Fruit fly (Drosophila melanogaster) whole organism, embryonic: Measurements from ENCODE around the gene CG7367.

Experiments used
- ATbp ChIP-seq: fragments of 200-800 bp; sonication (Bioruptor generic); optimal IDR thresholded peaks from 2 replicates; lab custom pipeline; 2017; ENCODE audit warnings: missing biosample characterization, mild to moderate bottlenecking, missing genetic modification characterization, missing genetic modification reagents
- Ada2b ChIP-seq: fragments of 200-800 bp; sonication (Bioruptor generic); IDR thresholded peaks from 2 replicates; pipeline ENCODE4 v1.3.6; 2022; ENCODE audit warnings: missing biosample characterization, missing genetic modification characterization
- B-H1 ChIP-seq: fragments of 200-800 bp; sonication (Bioruptor generic); IDR thresholded peaks from 3 replicates; pipeline ENCODE4 v1.3.6; 2022; ENCODE audit warnings: missing biosample characterization, missing genetic modification characterization
- CG10147 ChIP-seq: fragments of 200-800 bp; sonication (Bioruptor generic); optimal IDR thresholded peaks from 2 replicates; lab custom pipeline; 2019; ENCODE audit warnings: missing biosample characterization, mild to moderate bottlenecking, missing genetic modification characterization, moderate library complexity
- CG1024 ChIP-seq: fragments of 200-800 bp; sonication (Bioruptor generic); IDR thresholded peaks from 2 replicates; pipeline ENCODE4 v1.3.6; 2022; ENCODE audit warnings: missing biosample characterization, missing genetic modification characterization
- CG12219 ChIP-seq: fragments of 200-800 bp; sonication (Bioruptor generic); optimal IDR thresholded peaks from 3 replicates; lab custom pipeline; 2018; ENCODE audit warnings: missing biosample characterization, mild to moderate bottlenecking, missing genetic modification characterization
- CG13123 ChIP-seq: fragments of 200-800 bp; sonication (Bioruptor generic); optimal IDR thresholded peaks from 2 replicates; lab custom pipeline; 2016; ENCODE audit warnings: missing biosample characterization, missing genetic modification characterization
- CG15601 ChIP-seq: fragments of 200-800 bp; sonication (Bioruptor generic); optimal IDR thresholded peaks from 3 replicates; lab custom pipeline; 2019; ENCODE audit warnings: missing biosample characterization, mild to moderate bottlenecking, missing genetic modification characterization, moderate library complexity
- CG18764 ChIP-seq: fragments of 200-800 bp; sonication (Bioruptor generic); optimal IDR thresholded peaks from 3 replicates; lab custom pipeline; 2016; ENCODE audit warnings: missing biosample characterization, missing genetic modification characterization
- CG2129 ChIP-seq: fragments of 200-800 bp; sonication (Bioruptor generic); IDR thresholded peaks from 2 replicates; pipeline ENCODE4 v1.3.6; 2022; ENCODE audit warnings: missing biosample characterization, missing genetic modification characterization; ENCODE audit not compliant: partially characterized antibody
- CG6683 ChIP-seq: fragments of 200-800 bp; sonication (Bioruptor generic); optimal IDR thresholded peaks from 2 replicates; lab custom pipeline; 2017; ENCODE audit warnings: missing biosample characterization, mild to moderate bottlenecking, missing genetic modification characterization, missing genetic modification reagents
- CG7839 ChIP-seq: fragments of 200-800 bp; sonication (Bioruptor generic); optimal IDR thresholded peaks from 3 replicates; lab custom pipeline; 2018; ENCODE audit warnings: missing biosample characterization, mild to moderate bottlenecking, missing genetic modification characterization, moderate library complexity
- CG7987 ChIP-seq: fragments of 200-800 bp; sonication (Bioruptor generic); optimal IDR thresholded peaks from 2 replicates; lab custom pipeline; 2018; ENCODE audit warnings: missing biosample characterization, mild to moderate bottlenecking, missing genetic modification characterization, moderate library complexity
- CG9876 ChIP-seq: fragments of 200-800 bp; sonication (Bioruptor generic); optimal IDR thresholded peaks from 2 replicates; lab custom pipeline; 2016; ENCODE audit warnings: missing biosample characterization, missing genetic modification characterization
- CTCF ChIP-seq: fragments of 200-800 bp; sonication (Bioruptor generic); optimal IDR thresholded peaks from 2 replicates; lab custom pipeline; 2017; ENCODE audit warnings: missing biosample characterization, mild to moderate bottlenecking, missing genetic modification characterization, moderate library complexity
- Dbx ChIP-seq: fragments of 200-800 bp; sonication (Bioruptor generic); IDR thresholded peaks from 3 replicates; pipeline ENCODE4 v1.3.6; 2022; ENCODE audit warnings: missing biosample characterization, missing genetic modification characterization
- Dip2 ChIP-seq: fragments of 200-800 bp; sonication (Bioruptor generic); IDR thresholded peaks from 2 replicates; pipeline ENCODE4 v1.3.6; 2022; ENCODE audit warnings: missing biosample characterization, missing genetic modification characterization
- Doc2 ChIP-seq: fragments of 200-800 bp; sonication (Bioruptor generic); IDR thresholded peaks from 2 replicates; pipeline ENCODE4 v1.3.6; 2022; ENCODE audit warnings: missing biosample characterization, missing genetic modification characterization
- HmgD ChIP-seq: fragments of 200-800 bp; sonication (Bioruptor generic); optimal IDR thresholded peaks from 3 replicates; lab custom pipeline; 2016; ENCODE audit warnings: missing biosample characterization, missing genetic modification characterization
- Hmr ChIP-seq: fragments of 200-800 bp; sonication (Bioruptor generic); optimal IDR thresholded peaks from 3 replicates; lab custom pipeline; 2017; ENCODE audit warnings: mild to moderate bottlenecking, missing biosample characterization, missing genetic modification reagents, missing genetic modification characterization
- Hr3 ChIP-seq: fragments of 200-800 bp; sonication (Bioruptor generic); optimal IDR thresholded peaks from 3 replicates; lab custom pipeline; 2016; ENCODE audit warnings: missing biosample characterization, missing genetic modification characterization
- Lpt ChIP-seq: fragments of >200 bp; optimal IDR thresholded peaks from 2 replicates; lab custom pipeline; 2018; ENCODE audit warnings: missing biosample characterization, missing genetic modification characterization
- MTF-1 ChIP-seq: fragments of 200-800 bp; sonication (Bioruptor generic); optimal IDR thresholded peaks from 2 replicates; lab custom pipeline; 2018; ENCODE audit warnings: missing biosample characterization, mild to moderate bottlenecking, missing genetic modification characterization, borderline replicate concordance
- Nf-YC ChIP-seq: fragments of 200-800 bp; optimal IDR thresholded peaks from 3 replicates; lab custom pipeline; 2019; ENCODE audit warnings: missing biosample characterization, mild to moderate bottlenecking, missing genetic modification characterization, moderate library complexity
- Spps ChIP-seq: fragments of 200-800 bp; sonication (Bioruptor generic); optimal IDR thresholded peaks from 2 replicates; lab custom pipeline; 2018; ENCODE audit warnings: missing biosample characterization, mild to moderate bottlenecking, missing genetic modification characterization
- Ssrp ChIP-seq: fragments of 200-800 bp; sonication (Bioruptor generic); optimal IDR thresholded peaks from 2 replicates; lab custom pipeline; 2018; ENCODE audit warnings: missing biosample characterization, mild to moderate bottlenecking, missing genetic modification characterization, moderate library complexity
- TFAM ChIP-seq: fragments of 200-800 bp; sonication (Bioruptor generic); optimal IDR thresholded peaks from 2 replicates; lab custom pipeline; 2017; ENCODE audit warnings: missing biosample characterization, missing genetic modification characterization, inconsistent platforms
- Trl ChIP-seq, 3 experiments: fragments of >200 bp in 2 of 3; fragments of 200-800 bp in 1 of 3; sonication (Bioruptor generic) in 1 of 3; optimal IDR thresholded peaks; 2 replicates in 1 of 3; 3 replicates in 2 of 3; lab custom pipeline; 2016 to 2017; ENCODE audit warnings: missing biosample characterization in 1 of 3, missing genetic modification characterization in 1 of 3
- Xrp1 ChIP-seq: fragments of 200-800 bp; sonication (Bioruptor generic); IDR thresholded peaks from 2 replicates; pipeline ENCODE4 v1.3.6; 2022; ENCODE audit warnings: missing biosample characterization, missing genetic modification characterization
- bigmax ChIP-seq: fragments of 200-800 bp; sonication (Bioruptor generic); optimal IDR thresholded peaks from 2 replicates; lab custom pipeline; 2018; ENCODE audit warnings: missing biosample characterization, mild to moderate bottlenecking, missing genetic modification characterization
- bsh ChIP-seq, 2 experiments: fragments of 200-800 bp; sonication (Bioruptor generic); optimal IDR thresholded peaks; 2 replicates each; lab custom pipeline; 2017 to 2018; ENCODE audit warnings: mild to moderate bottlenecking in 2 of 2, missing biosample characterization in 2 of 2, missing genetic modification characterization in 2 of 2, moderate library complexity in 1 of 2
- cg ChIP-seq: fragments of 200-800 bp; sonication (Bioruptor generic); optimal IDR thresholded peaks from 3 replicates; lab custom pipeline; 2019; ENCODE audit warnings: missing biosample characterization, mild to moderate bottlenecking, missing genetic modification characterization, moderate library complexity
- dan ChIP-seq: fragments of 200-800 bp; sonication (Bioruptor generic); IDR thresholded peaks from 2 replicates; pipeline ENCODE4 v1.3.6; 2022; ENCODE audit warnings: missing biosample characterization, missing genetic modification characterization
- en ChIP-seq: fragments of 200-800 bp; sonication (Bioruptor generic); optimal IDR thresholded peaks from 2 replicates; lab custom pipeline; 2016; ENCODE audit warnings: missing biosample characterization, missing genetic modification characterization
- esg ChIP-seq: fragments of 200-800 bp; sonication (Bioruptor generic); conservative IDR thresholded peaks from 2 replicates; pipeline ENCODE4 v1.3.6; 2022; ENCODE audit warnings: missing biosample characterization, missing genetic modification characterization
- fru ChIP-seq: fragments of >200 bp; optimal IDR thresholded peaks from 2 replicates; lab custom pipeline; 2017
- gcm2 ChIP-seq: fragments of 200-800 bp; sonication (Bioruptor generic); optimal IDR thresholded peaks from 2 replicates; lab custom pipeline; 2016; ENCODE audit warnings: missing biosample characterization, missing genetic modification characterization
- ham ChIP-seq: fragments of 200-800 bp; sonication (Bioruptor generic); IDR thresholded peaks from 2 replicates; pipeline ENCODE4 v1.3.6; 2022; ENCODE audit warnings: missing biosample characterization, missing genetic modification characterization
- kah ChIP-seq: fragments of 200-800 bp; sonication (Bioruptor generic); optimal IDR thresholded peaks from 2 replicates; lab custom pipeline; 2018; ENCODE audit warnings: missing biosample characterization, mild to moderate bottlenecking, missing genetic modification characterization
- lola ChIP-seq, 3 experiments: fragments of >200 bp in 2 of 3; fragments of 200-800 bp in 1 of 3; sonication (Bioruptor generic) in 1 of 3; optimal IDR thresholded peaks; 2 replicates each; lab custom pipeline; 2017 to 2019; ENCODE audit warnings: missing biosample characterization in 3 of 3, missing genetic modification characterization in 3 of 3, mild to moderate bottlenecking in 1 of 3, moderate library complexity in 1 of 3
- maf-S ChIP-seq: fragments of 200-800 bp; sonication (Bioruptor generic); optimal IDR thresholded peaks from 2 replicates; lab custom pipeline; 2016; ENCODE audit warnings: missing biosample characterization, missing genetic modification characterization
- mam ChIP-seq: fragments of 200-800 bp; sonication (Bioruptor generic); optimal IDR thresholded peaks from 3 replicates; lab custom pipeline; 2016; ENCODE audit warnings: missing biosample characterization, missing genetic modification characterization
- nau ChIP-seq: fragments of 200-800 bp; sonication (Bioruptor generic); optimal IDR thresholded peaks from 3 replicates; lab custom pipeline; 2017; ENCODE audit warnings: missing biosample characterization, mild to moderate bottlenecking, missing genetic modification characterization, missing genetic modification reagents
- nmo ChIP-seq: fragments of 200-800 bp; sonication (Bioruptor generic); optimal IDR thresholded peaks from 2 replicates; lab custom pipeline; 2018; ENCODE audit warnings: missing biosample characterization, mild to moderate bottlenecking, missing genetic modification characterization, moderate library complexity
- salm ChIP-seq: fragments of 200-800 bp; sonication (Bioruptor generic); optimal IDR thresholded peaks from 2 replicates; lab custom pipeline; 2018; ENCODE audit warnings: missing biosample characterization, mild to moderate bottlenecking, missing genetic modification characterization
- sr ChIP-seq: fragments of 200-800 bp; sonication (Bioruptor generic); IDR thresholded peaks from 3 replicates; pipeline ENCODE4 v1.3.6; 2022; ENCODE audit warnings: missing biosample characterization, missing genetic modification characterization
- sug ChIP-seq: fragments of 200-800 bp; optimal IDR thresholded peaks from 2 replicates; lab custom pipeline; 2019; ENCODE audit warnings: missing biosample characterization, mild to moderate bottlenecking, missing genetic modification characterization, moderate library complexity
- trh ChIP-seq: fragments of 200-800 bp; sonication (Bioruptor generic); optimal IDR thresholded peaks from 2 replicates; lab custom pipeline; 2016; ENCODE audit warnings: missing biosample characterization, missing genetic modification characterization
- ttk ChIP-seq: fragments of 200-800 bp; sonication (Bioruptor generic); IDR thresholded peaks from 2 replicates; pipeline ENCODE4 v2.1.2; 2022; ENCODE audit warnings: missing biosample characterization, missing genetic modification characterization
- tx ChIP-seq: fragments of 200-800 bp; sonication (Bioruptor generic); optimal IDR thresholded peaks from 2 replicates; lab custom pipeline; 2016; ENCODE audit warnings: missing biosample characterization, missing genetic modification characterization
- vfl ChIP-seq: fragments of 200-800 bp; sonication (Bioruptor generic); optimal IDR thresholded peaks from 2 replicates; lab custom pipeline; 2016; ENCODE audit warnings: missing biosample characterization, missing genetic modification characterization
- zfh1 ChIP-seq: fragments of 200-800 bp; sonication (Bioruptor generic); IDR thresholded peaks from 3 replicates; pipeline ENCODE4 v1.3.6; 2022; ENCODE audit warnings: missing biosample characterization, missing genetic modification characterization

Gene CG7367

dm6 chr2L:8034734-8035133 lies 4.9 kb downstream of the CG7367 start (continued):
- TF ChIP-seq Trl (optimal IDR thresholded peaks at IDR 0.05; lab: Kevin White, UChicago) (no peak), Trl (GFP tag; optimal IDR thresholded peaks at IDR 0.05; lab: Kevin White, UChicago) (peak; percentile 49), dan (GFP tag; lab: Robert Waterston, UW) (no peak), Hr3 (GFP tag; lab: Kevin White, UChicago) (peak; percentile 35), ATbp (peak; percentile 46), Hmr (GFP tag; lab: Kevin White, UChicago) (peak; percentile 63), CTCF (GFP tag; lab: Kevin White, UChicago) (no peak), CG12219 (GFP tag; lab: Kevin White, UChicago) (peak; percentile 72), CG7839 (tag; lab: Kevin White, UChicago) (peak; percentile 69), CG7987 (GFP tag; lab: Kevin White, UChicago) (peak; percentile 6), B-H1 (GFP tag; lab: Robert Waterston, UW) (peak; percentile 43; the same call in 2 of the 3 replicates), cg (GFP tag; lab: Kevin White, UChicago) (no peak), MTF-1 (GFP tag; lab: Kevin White, UChicago) (peak; percentile 38), nmo (GFP tag; lab: Kevin White, UChicago) (peak; percentile 59), nau (GFP tag; lab: Kevin White, UChicago) (no peak), Spps (tag; lab: Kevin White, UChicago) (no peak), CG6683 (GFP tag; lab: Kevin White, UChicago) (peak; percentile 3), CG13123 (GFP tag; lab: Kevin White, UChicago) (no peak), CG1024 (GFP tag; lab: Robert Waterston, UW) (peak; percentile 24; the same call in 1 of the 2 replicates), Lpt (GFP tag; lab: Kevin White, UChicago) (no peak), Nf-YC (tag; lab: Kevin White, UChicago) (peak; percentile 32), bsh (GFP tag; optimal IDR thresholded peaks at IDR 0.05; lab: Kevin White, UChicago) (peak; percentile 34 to 57), ham (GFP tag; lab: Robert Waterston, UW) (no peak), fru (lab: Kevin White, UChicago) (no peak), trh (GFP tag; lab: Kevin White, UChicago) (no peak), Ssrp (tag; lab: Kevin White, UChicago) (peak; percentile 55), Dbx (GFP tag; lab: Robert Waterston, UW) (peak; percentile 46; the same call in 1 of the 3 replicates), CG15601 (tag; lab: Kevin White, UChicago) (no peak), CG9876 (no peak), CG2129 (no peak), Dip2 (no peak), maf-S (GFP tag; lab: Kevin White, UChicago) (peak; percentile 5), Xrp1 (peak; percentile 79), tx (GFP tag; lab: Kevin White, UChicago) (peak; percentile 8), mam (peak; percentile 48), Doc2 (no peak), salm (no peak), HmgD (no peak), zfh1 (GFP tag; lab: Robert Waterston, UW) (peak; percentile 23; the same call in 2 of the 3 replicates), en (GFP tag; lab: Kevin White, UChicago) (no peak), kah (peak; percentile 18), esg (GFP tag; lab: Robert Waterston, UW) (peak; percentile 72), vfl (GFP tag; lab: Kevin White, UChicago) (no peak), Ada2b (peak; percentile 61), lola (GFP tag; optimal IDR thresholded peaks at IDR 0.05; lab: Kevin White, UChicago) (no peak), CG18764 (peak; percentile 4), TFAM (GFP tag; lab: Kevin White, UChicago) (no peak), sug (tag; lab: Kevin White, UChicago) (peak; percentile 18), CG10147 (GFP tag; lab: Kevin White, UChicago) (peak; percentile 36), ttk (peak; percentile 45; the same call in 1 of the 2 replicates), bigmax (GFP tag; lab: Kevin White, UChicago) (no peak), gcm2 (GFP tag; lab: Kevin White, UChicago) (no peak), sr (GFP tag; lab: Robert Waterston, UW) (peak; percentile 85)
